Fruit fly (Drosophila melanogaster): Measurements from ENCODE around the gene CG14355.
A peak's percentile ranks its signal among the peaks of the same experiment; 100 is the strongest.

Gene CG14355

DNA sequence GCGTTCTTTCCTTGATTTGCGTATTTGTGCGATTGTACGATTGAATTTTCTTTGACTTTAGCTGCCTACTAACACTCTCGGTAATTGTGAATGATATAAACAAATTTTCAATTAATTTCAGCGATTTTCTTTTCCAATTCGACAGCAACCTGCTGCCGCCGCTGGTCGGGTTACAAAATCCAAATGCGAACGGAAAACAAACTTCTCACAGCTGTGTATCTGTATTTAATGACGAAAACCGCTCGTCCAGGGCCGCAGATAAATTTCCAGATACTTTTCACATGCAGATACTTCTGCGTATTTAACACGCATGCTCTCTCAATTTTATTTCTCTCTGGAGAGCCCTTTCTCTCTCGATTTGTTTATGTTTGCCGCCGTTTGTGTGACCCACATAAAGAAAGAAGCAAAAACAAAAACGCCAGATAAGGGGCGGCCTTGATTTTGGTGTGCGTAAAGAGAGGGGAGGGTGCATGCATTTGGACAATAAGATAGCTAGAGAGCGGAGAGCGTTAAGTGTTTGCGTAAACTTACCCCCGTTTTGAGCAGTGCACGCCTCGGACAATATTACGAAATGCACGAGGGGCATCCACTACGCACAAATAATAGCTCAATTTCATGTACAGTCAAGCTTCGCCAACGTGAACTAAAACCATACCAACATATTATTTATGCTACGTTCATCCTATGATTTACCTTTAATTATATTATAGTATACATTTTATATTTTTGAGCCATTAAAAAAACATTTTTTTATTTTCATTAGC, 43.4 kb downstream of the CG14355 start, which contains the start of gene CG12402 (continued):
- peak; percentile 46 for TF ChIP-seq Camta (GFP tag; optimal IDR thresholded peaks at IDR 0.05)
- peak; percentile 68 for TF ChIP-seq CG12155 (GFP tag; optimal IDR thresholded peaks at IDR 0.05)
- TF ChIP-seq mld (GFP tag; IDR thresholded peaks at IDR 0.05; ENCODE audit: partially characterized antibody), result no peak
- TF ChIP-seq CG10654 (GFP tag; optimal IDR thresholded peaks at IDR 0.05), result peak; percentile 85
- TF ChIP-seq esg (GFP tag; conservative IDR thresholded peaks at IDR 0.05), result peak; percentile 87
- peak; percentile 83 for TF ChIP-seq Fer3 (tag; optimal IDR thresholded peaks at IDR 0.05)
- TF ChIP-seq jumu (GFP tag; optimal IDR thresholded peaks at IDR 0.05), result peak; percentile 52
- no peak for TF ChIP-seq Usf (GFP tag; optimal IDR thresholded peaks at IDR 0.05)
- TF ChIP-seq klu (GFP tag; IDR thresholded peaks at IDR 0.05), result peak; percentile 63
- TF ChIP-seq HmgZ (tag; optimal IDR thresholded peaks at IDR 0.05), result peak; percentile 73
- no peak for TF ChIP-seq Hmx (GFP tag; optimal IDR thresholded peaks at IDR 0.05)
- peak; percentile 86 for TF ChIP-seq fd96Cb (tag; optimal IDR thresholded peaks at IDR 0.05)
- TF ChIP-seq Dfd (GFP tag; optimal IDR thresholded peaks at IDR 0.05), result no peak
- peak; percentile 56 for TF ChIP-seq Max (GFP tag; optimal IDR thresholded peaks at IDR 0.05)
- TF ChIP-seq seq (GFP tag; IDR thresholded peaks at IDR 0.05), result peak; percentile 92
- TF ChIP-seq CG34422 (GFP tag; IDR thresholded peaks at IDR 0.05), result peak; percentile 91
- TF ChIP-seq CG10543 (GFP tag; optimal IDR thresholded peaks at IDR 0.05), result peak; percentile 78
- peak; percentile 36 for TF ChIP-seq CG12744 (GFP tag; optimal IDR thresholded peaks at IDR 0.05)
- TF ChIP-seq CG16779 (GFP tag; IDR thresholded peaks at IDR 0.05), result 0 out of 2 replicates have a peak, but pooled peaks have one; percentile 30
- TF ChIP-seq CG15073 (GFP tag; optimal IDR thresholded peaks at IDR 0.05), result no peak
- no peak for TF ChIP-seq slou (GFP tag; optimal IDR thresholded peaks at IDR 0.05)
- no peak for TF ChIP-seq CG33213 (GFP tag; optimal IDR thresholded peaks at IDR 0.05)
- TF ChIP-seq Hmr (GFP tag; optimal IDR thresholded peaks at IDR 0.05), result peak; percentile 82
- peak; percentile 99 for TF ChIP-seq zf30C (GFP tag; optimal IDR thresholded peaks at IDR 0.05)
- no peak for TF ChIP-seq pan (optimal IDR thresholded peaks at IDR 0.05)
- TF ChIP-seq pan (GFP tag; optimal IDR thresholded peaks at IDR 0.05 in 1 of 2, IDR thresholded peaks at IDR 0.05 in 1 of 2), result peak in 1 of 2 experiments; percentile 90
- peak; percentile 74 for TF ChIP-seq Mad (GFP tag; optimal IDR thresholded peaks at IDR 0.05)
- peak; percentile 86 for TF ChIP-seq tap (tag; optimal IDR thresholded peaks at IDR 0.05)
- peak; percentile 49 for TF ChIP-seq CG7928 (GFP tag; optimal IDR thresholded peaks at IDR 0.05)
- TF ChIP-seq Xbp1 (GFP tag; optimal IDR thresholded peaks at IDR 0.05), result peak; percentile 85
- peak; percentile 68 for TF ChIP-seq org-1 (GFP tag; optimal IDR thresholded peaks at IDR 0.05)
- TF ChIP-seq CG31441 (GFP tag; IDR thresholded peaks at IDR 0.05), result peak; percentile 95
- TF ChIP-seq CG3407 (GFP tag; optimal IDR thresholded peaks at IDR 0.05), result peak; percentile 66
- peak; percentile 2 for TF ChIP-seq p53 (GFP tag; optimal IDR thresholded peaks at IDR 0.05)
- TF ChIP-seq CG9876 (GFP tag; optimal IDR thresholded peaks at IDR 0.05), result peak; percentile 30
- TF ChIP-seq CG8388 (GFP tag; optimal IDR thresholded peaks at IDR 0.05), result peak; percentile 83
- TF ChIP-seq Bteb2 (GFP tag; optimal IDR thresholded peaks at IDR 0.05), result peak; percentile 9
- TF ChIP-seq fu2 (GFP tag; optimal IDR thresholded peaks at IDR 0.05), result no peak
- TF ChIP-seq crol (GFP tag; IDR thresholded peaks at IDR 0.05), result peak; percentile 98
- TF ChIP-seq mirr (GFP tag; optimal IDR thresholded peaks at IDR 0.05), result peak; percentile 70
- TF ChIP-seq CG6254 (GFP tag; optimal IDR thresholded peaks at IDR 0.05), result peak; percentile 84
- peak; percentile 63 for TF ChIP-seq CG14667 (GFP tag; IDR thresholded peaks at IDR 0.05)
- peak; percentile 10 for TF ChIP-seq B-H2 (GFP tag; optimal IDR thresholded peaks at IDR 0.05)
- TF ChIP-seq bab2 (GFP tag; optimal IDR thresholded peaks at IDR 0.05), result peak; percentile 34
- no peak; the same call in 2 of the 3 replicates for TF ChIP-seq CG6791 (GFP tag; IDR thresholded peaks at IDR 0.05; ENCODE audit: partially characterized antibody)
- TF ChIP-seq CG8765 (GFP tag; IDR thresholded peaks at IDR 0.05), result peak; percentile 29; the same call in 1 of the 2 replicates
- peak; percentile 11 for TF ChIP-seq CG9797 (GFP tag; optimal IDR thresholded peaks at IDR 0.05)
- no peak for TF ChIP-seq CkIIα-i1 (GFP tag; IDR thresholded peaks at IDR 0.05)
- peak; percentile 76 for TF ChIP-seq run (tag; optimal IDR thresholded peaks at IDR 0.05)
- peak; percentile 87 for TF ChIP-seq E2f1 (GFP tag; IDR thresholded peaks at IDR 0.05)

Measured in whole organism, embryonic.